Fruit fly (Drosophila melanogaster) whole organism, wandering third instar larva: ENCODE data around the gene CG8997.

ENCODE experiments used
- CG9705 ChIP-seq: fragments of 200-800 bp; sonication (Bioruptor generic); optimal IDR thresholded peaks from 2 replicates; lab custom pipeline; 2018; ENCODE audit warnings: missing biosample characterization, mild to moderate bottlenecking, missing genetic modification characterization
- Dfd ChIP-seq: fragments of >200 bp; optimal IDR thresholded peaks from 2 replicates; lab custom pipeline; 2017; ENCODE audit warnings: missing biosample characterization, missing genetic modification characterization
- OdsH ChIP-seq: fragments of 200-800 bp; sonication (Bioruptor generic); optimal IDR thresholded peaks from 2 replicates; lab custom pipeline; 2016; ENCODE audit warnings: missing biosample characterization, mild to moderate bottlenecking, missing genetic modification characterization
- ey ChIP-seq: fragments of 200-800 bp; sonication (Bioruptor generic); optimal IDR thresholded peaks from 2 replicates; lab custom pipeline; 2016; ENCODE audit warnings: missing biosample characterization, missing genetic modification characterization
- fru ChIP-seq: fragments of 200-800 bp; sonication (Bioruptor generic); optimal IDR thresholded peaks from 3 replicates; lab custom pipeline; 2016; ENCODE audit warnings: missing biosample characterization, mild to moderate bottlenecking, missing genetic modification characterization
- sage ChIP-seq: fragments of 200-800 bp; sonication (Bioruptor generic); optimal IDR thresholded peaks from 2 replicates; lab custom pipeline; 2016; ENCODE audit warnings: missing biosample characterization, mild to moderate bottlenecking, missing genetic modification characterization

Gene CG8997

DNA sequence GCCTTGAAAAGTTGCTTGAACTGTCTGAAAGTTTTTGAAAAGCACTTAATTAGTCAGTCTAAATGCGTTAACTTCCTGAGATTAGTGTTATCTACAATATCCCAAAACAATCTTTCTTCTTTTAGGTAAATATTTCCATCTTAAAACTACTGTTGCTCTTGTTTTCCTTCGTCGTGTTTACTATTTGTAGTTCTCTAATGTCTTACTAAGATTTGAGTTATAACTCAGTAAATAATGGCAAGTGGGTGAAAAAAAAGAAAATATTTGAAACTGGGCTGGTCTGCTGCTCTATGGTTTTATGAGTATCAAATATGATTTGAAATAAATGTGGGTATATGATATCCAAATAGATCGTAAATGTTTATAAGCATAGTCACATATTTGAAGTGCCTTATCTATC is 44.0 kb downstream of the CG8997 start:
- no peak for TF ChIP-seq fru (GFP tag; lab: Kevin White, UChicago)
- no peak for TF ChIP-seq CG9705 (GFP tag; lab: Kevin White, UChicago)
- TF ChIP-seq sage (GFP tag; lab: Kevin White, UChicago), result no peak
- no peak for TF ChIP-seq OdsH
- no peak for TF ChIP-seq ey
- no peak for TF ChIP-seq Dfd (GFP tag; lab: Kevin White, UChicago)
- TF ChIP-seq, all 38 proteins: peak for 0
